Fruit fly (Drosophila melanogaster) whole organism, pupa: ENCODE measurements around the gene CG32119.
A peak's percentile ranks its signal among the peaks of the same experiment; 100 is the strongest.

Source experiments
- CG10348 ChIP-seq: fragments of 200-800 bp; sonication (Bioruptor generic); IDR thresholded peaks from 2 replicates; pipeline ENCODE4 v1.3.6; 2022; ENCODE audit warnings: missing biosample characterization, missing genetic modification characterization
- CG12605 ChIP-seq: fragments of 200-800 bp; sonication (Bioruptor generic); IDR thresholded peaks from 2 replicates; pipeline ENCODE4 v1.3.6; 2022; ENCODE audit warnings: missing biosample characterization, missing genetic modification characterization
- CG13204 ChIP-seq: fragments of 200-800 bp; sonication (Bioruptor generic); optimal IDR thresholded peaks from 2 replicates; lab custom pipeline; 2018; ENCODE audit warnings: missing biosample characterization, mild to moderate bottlenecking, missing genetic modification characterization, moderate library complexity
- CG14655 ChIP-seq: fragments of 200-800 bp; sonication (Bioruptor generic); optimal IDR thresholded peaks from 3 replicates; lab custom pipeline; 2017; ENCODE audit warnings: mild to moderate bottlenecking, missing biosample characterization, missing genetic modification reagents, missing genetic modification characterization
- CG15710 ChIP-seq: fragments of 200-800 bp; sonication (Bioruptor generic); optimal IDR thresholded peaks from 2 replicates; lab custom pipeline; 2018; ENCODE audit warnings: missing biosample characterization, mild to moderate bottlenecking, missing genetic modification characterization, moderate library complexity
- CG17806 ChIP-seq: fragments of 200-800 bp; sonication (Bioruptor generic); optimal IDR thresholded peaks from 2 replicates; lab custom pipeline; 2018; ENCODE audit warnings: missing biosample characterization, mild to moderate bottlenecking, missing genetic modification characterization, moderate library complexity
- CG32121 ChIP-seq: fragments of 200-800 bp; sonication (Bioruptor generic); IDR thresholded peaks from 2 replicates; pipeline ENCODE4 v1.3.6; 2022; ENCODE audit warnings: missing biosample characterization, missing genetic modification characterization
- CG34367 ChIP-seq: fragments of 200-800 bp; sonication (Bioruptor generic); optimal IDR thresholded peaks from 2 replicates; lab custom pipeline; 2018; ENCODE audit warnings: missing biosample characterization, mild to moderate bottlenecking, missing genetic modification characterization
- CG4496 ChIP-seq: fragments of 200-800 bp; sonication (Bioruptor generic); IDR thresholded peaks from 3 replicates; pipeline ENCODE4 v1.3.6; 2022; ENCODE audit warnings: missing biosample characterization, missing genetic modification characterization
- CG8159 ChIP-seq: fragments of 200-800 bp; sonication (Bioruptor generic); optimal IDR thresholded peaks from 3 replicates; lab custom pipeline; 2018; ENCODE audit warnings: missing biosample characterization, mild to moderate bottlenecking, missing genetic modification characterization, moderate library complexity
- CG8301 ChIP-seq: fragments of 200-800 bp; sonication (Bioruptor generic); optimal IDR thresholded peaks from 2 replicates; lab custom pipeline; 2018; ENCODE audit warnings: missing biosample characterization, mild to moderate bottlenecking, missing genetic modification characterization
- CG9948 ChIP-seq: fragments of 200-800 bp; sonication (Bioruptor generic); optimal IDR thresholded peaks from 2 replicates; lab custom pipeline; 2018; ENCODE audit warnings: missing biosample characterization, mild to moderate bottlenecking, missing genetic modification characterization, moderate library complexity
- D1 ChIP-seq: fragments of 200-800 bp; sonication (Bioruptor generic); optimal IDR thresholded peaks from 2 replicates; lab custom pipeline; 2018; ENCODE audit warnings: missing biosample characterization, mild to moderate bottlenecking, missing genetic modification characterization, moderate library complexity
- EcR ChIP-seq: fragments of 200-800 bp; sonication (Bioruptor generic); optimal IDR thresholded peaks from 3 replicates; lab custom pipeline; 2019; ENCODE audit warnings: missing biosample characterization, missing genetic modification characterization, mild to moderate bottlenecking, moderate library complexity, missing genetic modification reagents
- Ets98B ChIP-seq: fragments of 200-800 bp; sonication (Bioruptor generic); IDR thresholded peaks from 2 replicates; pipeline ENCODE4 v1.3.6; 2022; ENCODE audit warnings: missing biosample characterization, missing genetic modification characterization
- Pif1A ChIP-seq: fragments of 200-800 bp; sonication (Bioruptor generic); optimal IDR thresholded peaks from 3 replicates; lab custom pipeline; 2016; ENCODE audit warnings: missing biosample characterization, missing genetic modification characterization
- Pif1B ChIP-seq: fragments of 200-800 bp; sonication (Bioruptor generic); optimal IDR thresholded peaks from 3 replicates; lab custom pipeline; 2016; ENCODE audit warnings: missing biosample characterization, missing genetic modification characterization
- Snoo ChIP-seq: fragments of 200-800 bp; sonication (Bioruptor generic); optimal IDR thresholded peaks from 3 replicates; lab custom pipeline; 2017; ENCODE audit warnings: missing biosample characterization, mild to moderate bottlenecking, missing genetic modification characterization, inconsistent platforms
- fd96Ca ChIP-seq: fragments of 200-800 bp; sonication (Bioruptor generic); IDR thresholded peaks from 3 replicates; pipeline ENCODE4 v1.3.6; 2022; ENCODE audit warnings: missing biosample characterization, missing genetic modification characterization
- gl ChIP-seq: fragments of 200-800 bp; sonication (Bioruptor generic); optimal IDR thresholded peaks from 2 replicates; lab custom pipeline; 2018; ENCODE audit warnings: missing biosample characterization, mild to moderate bottlenecking, missing genetic modification characterization
- rn ChIP-seq: fragments of 200-800 bp; sonication (Bioruptor generic); IDR thresholded peaks from 2 replicates; pipeline ENCODE4 v1.3.6; 2022; ENCODE audit warnings: missing biosample characterization, missing genetic modification characterization

Gene CG32119

DNA sequence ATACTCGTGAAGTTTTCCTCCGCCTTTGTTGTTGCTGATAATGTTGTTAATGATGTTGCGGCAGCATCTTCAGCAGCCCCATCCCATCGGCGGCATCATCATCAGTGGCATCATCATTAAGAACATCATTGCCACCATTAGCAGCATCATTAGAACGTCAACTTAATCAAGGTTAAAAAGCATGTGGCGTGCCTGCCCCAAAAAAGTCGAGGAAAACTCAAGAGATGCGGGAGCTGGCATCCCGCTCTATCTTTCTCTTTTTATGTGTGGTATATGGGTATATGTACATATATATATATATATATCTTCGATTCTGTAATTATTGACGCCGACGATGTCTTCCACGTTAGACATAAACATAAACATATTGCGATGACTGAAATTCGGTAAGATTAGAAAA is 17.3 kb downstream of the CG32119 start:
- TF ChIP-seq fd96Ca (GFP tag; lab: Robert Waterston, UW): no peak
- no peak for TF ChIP-seq CG8301 (tag; lab: Kevin White, UChicago)
- TF ChIP-seq CG34367 (tag; lab: Kevin White, UChicago): no peak
- TF ChIP-seq CG13204 (GFP tag; lab: Kevin White, UChicago): no peak
- TF ChIP-seq CG12605 (GFP tag; lab: Robert Waterston, UW): no peak
- no peak for TF ChIP-seq D1
- no peak for TF ChIP-seq Snoo (tag; lab: Kevin White, UChicago)
- no peak for TF ChIP-seq EcR (GFP tag; lab: Kevin White, UChicago)
- TF ChIP-seq CG15710 (tag; lab: Kevin White, UChicago): no peak
- TF ChIP-seq CG32121 (GFP tag; lab: Robert Waterston, UW): no peak
- TF ChIP-seq CG9948 (tag; lab: Kevin White, UChicago): no peak
- TF ChIP-seq, all 21 proteins: peak for 0

DNA sequence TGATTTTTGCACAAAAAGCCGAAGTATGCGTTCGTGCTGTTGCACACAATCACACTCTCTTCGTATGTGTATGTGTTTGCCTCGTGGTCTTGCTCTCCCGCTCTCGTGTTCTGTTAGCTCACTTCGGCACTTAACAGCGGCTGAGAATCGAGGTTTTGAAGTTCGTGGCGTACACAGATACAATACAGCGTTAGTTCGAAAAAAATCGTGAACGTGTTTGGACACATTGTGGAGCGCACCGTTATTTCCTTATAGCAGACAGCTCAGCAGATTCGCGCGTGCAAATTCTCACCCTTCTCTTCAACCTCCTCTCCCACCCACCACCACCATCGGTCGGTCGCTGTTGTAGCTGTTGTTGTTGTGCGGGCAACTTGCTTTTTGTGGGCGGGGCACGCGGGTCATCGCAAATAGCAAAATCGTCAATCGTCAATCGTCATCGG is 20.0 kb downstream of the CG32119 start, which contains the start of gene caps:
TSS of gene caps (plus strand) at position 191 of the 440 bp plus-strand sequence.
- peak; percentile 26 for TF ChIP-seq CG15710 (tag; lab: Kevin White, UChicago)
- peak; percentile 69; the same call in 2 of the 3 replicates for TF ChIP-seq fd96Ca (GFP tag; lab: Robert Waterston, UW)
- peak; percentile 60 for TF ChIP-seq Pif1B (GFP tag; lab: Kevin White, UChicago)
- no peak for TF ChIP-seq CG9948 (tag; lab: Kevin White, UChicago)
- peak; percentile 26 for TF ChIP-seq CG8159
- 0 out of 2 replicates have a peak, but pooled peaks have one; percentile 38 for TF ChIP-seq CG10348
- TF ChIP-seq CG17806 (tag; lab: Kevin White, UChicago): no peak
- peak; percentile 35 for TF ChIP-seq Snoo (tag; lab: Kevin White, UChicago)
- TF ChIP-seq gl (tag; lab: Kevin White, UChicago): peak; percentile 0
- no peak for TF ChIP-seq CG14655 (GFP tag; lab: Kevin White, UChicago)
- peak; percentile 66 for TF ChIP-seq CG12605 (GFP tag; lab: Robert Waterston, UW)
- peak; percentile 26 for TF ChIP-seq Pif1A (GFP tag; lab: Kevin White, UChicago)
- TF ChIP-seq CG34367 (tag; lab: Kevin White, UChicago): peak; percentile 17
- TF ChIP-seq CG32121 (GFP tag; lab: Robert Waterston, UW): peak; percentile 71
- TF ChIP-seq Ets98B (GFP tag; lab: Robert Waterston, UW): peak; percentile 51; the same call in 1 of the 2 replicates
- peak; percentile 48 for TF ChIP-seq EcR (GFP tag; lab: Kevin White, UChicago)
- TF ChIP-seq CG13204 (GFP tag; lab: Kevin White, UChicago): peak; percentile 84
- no peak for TF ChIP-seq rn (GFP tag; lab: Robert Waterston, UW)
- TF ChIP-seq CG4496: peak; percentile 77
- no peak for TF ChIP-seq D1
- TF ChIP-seq CG8301 (tag; lab: Kevin White, UChicago): no peak

DNA sequence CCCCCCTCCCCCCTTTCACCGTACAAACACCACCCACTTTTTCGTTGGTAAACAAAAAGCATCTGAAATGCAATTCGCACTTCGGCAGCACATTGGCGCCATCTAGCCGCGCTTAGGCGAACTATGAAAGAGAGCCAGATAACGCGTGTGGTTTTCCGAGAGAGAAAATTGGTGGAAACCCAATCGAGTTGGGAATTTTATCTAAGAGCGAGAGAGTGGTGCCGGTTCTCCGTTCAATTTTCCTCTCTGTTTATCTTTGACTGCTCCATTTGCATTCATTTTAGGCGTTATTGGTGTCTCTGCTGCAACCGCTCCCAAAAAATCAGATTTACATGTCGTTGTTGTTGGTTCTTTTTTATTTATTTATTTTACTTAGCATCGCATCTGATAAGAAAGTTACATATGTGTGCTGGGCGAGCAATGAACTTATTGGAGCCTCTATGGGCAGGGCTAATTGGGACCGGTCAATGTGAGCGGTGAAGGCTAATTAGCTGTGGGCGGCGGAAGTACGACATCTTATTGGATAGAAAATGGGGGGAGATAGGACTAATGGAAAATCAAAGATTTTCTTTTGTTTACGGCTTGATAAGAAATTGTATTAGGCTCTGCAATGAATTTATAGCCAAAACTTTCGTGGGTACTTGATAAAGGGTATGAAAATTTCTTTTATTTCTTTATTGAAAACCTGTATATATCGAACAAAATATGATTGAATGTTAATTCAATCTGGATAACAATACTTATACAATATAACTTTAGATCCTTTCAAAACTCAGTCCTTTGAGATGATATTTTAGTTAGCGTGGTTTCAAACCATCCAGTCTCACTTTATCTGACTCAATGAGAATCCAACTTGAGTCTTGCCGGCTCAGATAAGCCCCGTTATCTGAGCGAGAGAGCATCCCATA is 20.7 kb downstream of the CG32119 start:
- no peak for TF ChIP-seq Pif1A (GFP tag; lab: Kevin White, UChicago)
- no peak for TF ChIP-seq CG10348
- TF ChIP-seq Snoo (tag; lab: Kevin White, UChicago): no peak
- peak; percentile 41; the same call in 1 of the 3 replicates for TF ChIP-seq fd96Ca (GFP tag; lab: Robert Waterston, UW)
- peak; percentile 52 for TF ChIP-seq Ets98B (GFP tag; lab: Robert Waterston, UW)
- TF ChIP-seq gl (tag; lab: Kevin White, UChicago): no peak
- no peak for TF ChIP-seq CG14655 (GFP tag; lab: Kevin White, UChicago)
- TF ChIP-seq rn (GFP tag; lab: Robert Waterston, UW): no peak
- TF ChIP-seq CG8301 (tag; lab: Kevin White, UChicago): no peak
- TF ChIP-seq CG34367 (tag; lab: Kevin White, UChicago): no peak
- TF ChIP-seq CG13204 (GFP tag; lab: Kevin White, UChicago): no peak
- peak; percentile 47; the same call in 1 of the 2 replicates for TF ChIP-seq CG32121 (GFP tag; lab: Robert Waterston, UW)
- TF ChIP-seq CG4496: peak; percentile 36; the same call in 1 of the 3 replicates
- TF ChIP-seq CG8159: no peak
- no peak for TF ChIP-seq CG17806 (tag; lab: Kevin White, UChicago)
- TF ChIP-seq CG12605 (GFP tag; lab: Robert Waterston, UW): peak; percentile 9; the same call in 1 of the 2 replicates

DNA sequence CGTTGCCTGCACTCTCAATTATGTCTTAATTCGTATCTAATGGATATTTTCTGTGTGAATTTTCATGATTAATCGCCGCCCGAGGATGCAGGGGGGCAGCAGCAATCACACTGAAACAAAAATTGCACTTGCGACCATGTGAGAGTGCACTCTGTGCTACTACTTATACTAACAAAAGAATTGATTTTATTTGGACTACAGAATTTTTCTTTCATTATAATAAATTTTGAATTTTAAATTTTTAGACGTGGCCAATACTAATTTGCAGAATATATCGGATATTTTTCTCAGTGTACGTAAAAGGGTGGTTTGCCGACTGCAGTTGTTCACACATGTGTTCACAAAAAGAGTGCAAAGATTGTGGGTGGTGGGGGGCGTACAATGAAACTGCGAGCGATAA is 21.6 kb downstream of the CG32119 start:
- TF ChIP-seq CG9948 (tag; lab: Kevin White, UChicago) (peak; percentile 59), Pif1B (GFP tag; lab: Kevin White, UChicago) (no peak), rn (GFP tag; lab: Robert Waterston, UW) (no peak), CG10348 (no peak), CG14655 (GFP tag; lab: Kevin White, UChicago) (peak; percentile 55), fd96Ca (GFP tag; lab: Robert Waterston, UW) (no peak), CG12605 (GFP tag; lab: Robert Waterston, UW) (no peak), CG34367 (tag; lab: Kevin White, UChicago) (no peak), CG8159 (peak; percentile 44), CG8301 (tag; lab: Kevin White, UChicago) (peak; percentile 25), Ets98B (GFP tag; lab: Robert Waterston, UW) (no peak), gl (tag; lab: Kevin White, UChicago) (peak; percentile 8), CG32121 (GFP tag; lab: Robert Waterston, UW) (0 out of 2 replicates have a peak, but pooled peaks have one; percentile 12), CG15710 (tag; lab: Kevin White, UChicago) (peak; percentile 37), Snoo (tag; lab: Kevin White, UChicago) (no peak), EcR (GFP tag; lab: Kevin White, UChicago) (no peak), CG17806 (tag; lab: Kevin White, UChicago) (peak; percentile 63), CG13204 (GFP tag; lab: Kevin White, UChicago) (no peak), CG4496 (peak; percentile 37; the same call in 1 of the 3 replicates)
